Worm (Caenorhabditis elegans) whole organism, L1 larva: ENCODE measurements around the gene C24B9.3.

Source experiments
- C04F5.9 ChIP-seq: sonication (generic microtip); optimal IDR thresholded peaks from 2 replicates; lab custom pipeline; 2016; ENCODE audit warnings: missing genetic modification characterization, missing compliant biosample characterization
- Y116A8C.19 ChIP-seq: sonication (generic microtip); optimal IDR thresholded peaks from 2 replicates; lab custom pipeline; 2016; ENCODE audit warnings: missing compliant biosample characterization, missing genetic modification characterization, borderline replicate concordance
- alr-1 ChIP-seq: fragments of 200-800 bp; sonication (Bioruptor generic); optimal IDR thresholded peaks from 2 replicates; lab custom pipeline; 2018; ENCODE audit warnings: borderline replicate concordance, mild to moderate bottlenecking, missing genetic modification characterization, missing compliant biosample characterization
- ama-1 ChIP-seq: fragments of 150-350 bp; optimal IDR thresholded peaks from 2 replicates; lab custom pipeline; 2014
- ceh-82 ChIP-seq, 3 experiments: fragments of 150-350 bp in 1 of 3; sonication (generic microtip) in 2 of 3; optimal IDR thresholded peaks; 2 replicates each; lab custom pipeline; 2014 to 2017; ENCODE audit warnings: missing biosample characterization in 3 of 3, missing genetic modification characterization in 3 of 3
- ces-1 ChIP-seq: fragments of 150-350 bp; optimal IDR thresholded peaks from 2 replicates; lab custom pipeline; 2014; ENCODE audit warnings: missing biosample characterization, missing genetic modification reagents, missing genetic modification characterization
- dpl-1 ChIP-seq, 3 experiments: fragments of 150-350 bp in 2 of 3; sonication (generic microtip) in 1 of 3; optimal IDR thresholded peaks; 2 replicates each; lab custom pipeline; 2014 to 2017; ENCODE audit warnings: missing biosample characterization in 3 of 3, missing genetic modification characterization in 3 of 3, missing genetic modification reagents in 3 of 3
- dsc-1 ChIP-seq: sonication (generic microtip); optimal IDR thresholded peaks from 2 replicates; lab custom pipeline; 2016; ENCODE audit warnings: mild to moderate bottlenecking, missing genetic modification characterization, missing compliant biosample characterization
- efl-1 ChIP-seq, 4 experiments: fragments of 150-350 bp; optimal IDR thresholded peaks in 3 of 4; peaks in 1 of 4; 1 replicate in 1 of 4; 2 replicates in 3 of 4; lab custom pipeline; 2014; ENCODE audit warnings: missing biosample characterization in 2 of 4, missing genetic modification characterization in 2 of 4, missing genetic modification reagents in 2 of 4
- efl-3 ChIP-seq: fragments of 200-800 bp; sonication (Bioruptor generic); optimal IDR thresholded peaks from 2 replicates; lab custom pipeline; 2018; ENCODE audit warnings: mild to moderate bottlenecking, missing genetic modification characterization, missing compliant biosample characterization
- egl-27 ChIP-seq, 2 experiments: fragments of 150-350 bp in 1 of 2; sonication (generic microtip); optimal IDR thresholded peaks; 3 replicates each; lab custom pipeline; 2017 to 2018; ENCODE audit warnings: missing biosample characterization in 2 of 2, missing genetic modification characterization in 2 of 2, missing genetic modification reagents in 2 of 2
- elt-2 ChIP-seq: sonication (generic microtip); optimal IDR thresholded peaks from 2 replicates; lab custom pipeline; 2016; ENCODE audit warnings: missing genetic modification characterization, mild to moderate bottlenecking, inconsistent platforms, missing compliant biosample characterization, missing genetic modification reagents
- fkh-10 ChIP-seq: sonication (generic microtip); optimal IDR thresholded peaks from 2 replicates; lab custom pipeline; 2017; ENCODE audit warnings: missing biosample characterization, missing genetic modification reagents, missing genetic modification characterization
- fkh-4 ChIP-seq: sonication (generic microtip); optimal IDR thresholded peaks from 2 replicates; lab custom pipeline; 2016; ENCODE audit warnings: missing compliant biosample characterization, missing genetic modification characterization, borderline replicate concordance
- hlh-17 ChIP-seq: fragments of 200-800 bp; sonication (Bioruptor generic); optimal IDR thresholded peaks from 2 replicates; lab custom pipeline; 2018; ENCODE audit warnings: missing genetic modification characterization, mild to moderate bottlenecking, missing compliant biosample characterization, moderate library complexity, borderline replicate concordance
- hpl-2 ChIP-seq: fragments of 150-350 bp; optimal IDR thresholded peaks from 2 replicates; lab custom pipeline; 2014; ENCODE audit warnings: missing biosample characterization, missing genetic modification reagents, missing genetic modification characterization
- irx-1 ChIP-seq: sonication (generic microtip); optimal IDR thresholded peaks from 2 replicates; lab custom pipeline; 2016; ENCODE audit warnings: missing genetic modification characterization, missing compliant biosample characterization
- jun-1 ChIP-seq: fragments of 150-350 bp; optimal IDR thresholded peaks from 2 replicates; lab custom pipeline; 2014; ENCODE audit warnings: missing biosample characterization, missing genetic modification reagents, missing genetic modification characterization
- lin-13 ChIP-seq: fragments of 150-350 bp; optimal IDR thresholded peaks from 2 replicates; lab custom pipeline; 2014; ENCODE audit warnings: missing biosample characterization, missing genetic modification reagents, missing genetic modification characterization
- lin-14 ChIP-seq: fragments of 200-800 bp; sonication (Bioruptor generic); optimal IDR thresholded peaks from 2 replicates; lab custom pipeline; 2018; ENCODE audit warnings: mild to moderate bottlenecking, missing genetic modification characterization, moderate library complexity, missing compliant biosample characterization
- lin-15B ChIP-seq: fragments of 150-350 bp; sonication (generic microtip); optimal IDR thresholded peaks from 3 replicates; lab custom pipeline; 2014; ENCODE audit warnings: missing biosample characterization, missing genetic modification characterization
- lin-35 ChIP-seq, 2 experiments: fragments of 150-350 bp; optimal IDR thresholded peaks; 2 replicates each; lab custom pipeline; 2014; ENCODE audit warnings: missing biosample characterization in 2 of 2, missing genetic modification characterization in 2 of 2, missing genetic modification reagents in 2 of 2
- lin-39 ChIP-seq: fragments of 150-350 bp; optimal IDR thresholded peaks from 2 replicates; lab custom pipeline; 2014; ENCODE audit warnings: missing biosample characterization, missing genetic modification reagents, missing genetic modification characterization
- lir-3 ChIP-seq: sonication (generic microtip); optimal IDR thresholded peaks from 2 replicates; lab custom pipeline; 2016; ENCODE audit warnings: mild to moderate bottlenecking, missing genetic modification characterization, moderate library complexity, missing compliant biosample characterization; ENCODE audit not compliant: poor library complexity
- lsy-2 ChIP-seq, 2 experiments: fragments of 150-350 bp; optimal IDR thresholded peaks; 2 replicates each; lab custom pipeline; 2014; ENCODE audit warnings: missing biosample characterization in 2 of 2, missing genetic modification characterization in 2 of 2
- mab-9 ChIP-seq: fragments of 200-800 bp; sonication (Bioruptor generic); IDR thresholded peaks from 2 replicates; pipeline ENCODE4 v1.3.6; 2022; ENCODE audit warnings: missing genetic modification reagents, missing genetic modification characterization, missing compliant biosample characterization
- mdl-1 ChIP-seq, 2 experiments: fragments of 150-350 bp; optimal IDR thresholded peaks; 2 replicates each; lab custom pipeline; 2014 to 2017; ENCODE audit warnings: missing biosample characterization in 2 of 2, missing genetic modification characterization in 2 of 2, inconsistent platforms in 1 of 2
- mef-2 ChIP-seq: fragments of 150-350 bp; optimal IDR thresholded peaks from 2 replicates; lab custom pipeline; 2014; ENCODE audit warnings: missing biosample characterization, missing genetic modification characterization
- mep-1 ChIP-seq: fragments of 150-350 bp; optimal IDR thresholded peaks from 2 replicates; lab custom pipeline; 2014; ENCODE audit warnings: missing biosample characterization, missing genetic modification characterization
- nhr-20 ChIP-seq: sonication (generic microtip); optimal IDR thresholded peaks from 2 replicates; lab custom pipeline; 2016; ENCODE audit warnings: mild to moderate bottlenecking, missing genetic modification characterization, missing compliant biosample characterization
- nhr-237 ChIP-seq: fragments of 150-350 bp; optimal IDR thresholded peaks from 2 replicates; lab custom pipeline; 2014; ENCODE audit warnings: missing biosample characterization, missing genetic modification characterization
- nhr-47 ChIP-seq: sonication (generic microtip); optimal IDR thresholded peaks from 2 replicates; lab custom pipeline; 2016; ENCODE audit warnings: mild to moderate bottlenecking, missing genetic modification characterization, moderate library complexity, missing compliant biosample characterization
- nhr-71 ChIP-seq: sonication (generic microtip); optimal IDR thresholded peaks from 2 replicates; lab custom pipeline; 2016; ENCODE audit warnings: mild to moderate bottlenecking, missing genetic modification characterization, moderate library complexity, missing compliant biosample characterization
- nhr-76 ChIP-seq: sonication (generic microtip); optimal IDR thresholded peaks from 2 replicates; lab custom pipeline; 2017; ENCODE audit warnings: missing biosample characterization, missing genetic modification characterization
- nhr-84 ChIP-seq: sonication (generic microtip); optimal IDR thresholded peaks from 2 replicates; lab custom pipeline; 2017; ENCODE audit warnings: missing biosample characterization, missing genetic modification characterization
- nhr-85 ChIP-seq: sonication (generic microtip); peaks from one replicate; lab custom pipeline; 2016; ENCODE audit warnings: missing genetic modification characterization, inconsistent platforms, missing compliant biosample characterization
- pag-3 ChIP-seq: sonication (generic microtip); optimal IDR thresholded peaks from 2 replicates; lab custom pipeline; 2017; ENCODE audit warnings: missing genetic modification characterization, mild to moderate bottlenecking, missing compliant biosample characterization, antibody characterized with exemption, borderline replicate concordance; ENCODE audit not compliant: insufficient read depth
- pax-3 ChIP-seq: fragments of 200-800 bp; sonication (Bioruptor generic); optimal IDR thresholded peaks from 2 replicates; lab custom pipeline; 2018; ENCODE audit warnings: mild to moderate bottlenecking, missing genetic modification characterization, moderate library complexity, missing compliant biosample characterization
- pqm-1 ChIP-seq: sonication (generic microtip); optimal IDR thresholded peaks from 3 replicates; lab custom pipeline; 2017; ENCODE audit warnings: missing biosample characterization, missing genetic modification characterization
- snpc-4 ChIP-seq: fragments of 150-350 bp; optimal IDR thresholded peaks from 2 replicates; lab custom pipeline; 2014; ENCODE audit warnings: missing biosample characterization, missing genetic modification characterization
- snu-23 ChIP-seq: sonication (generic microtip); optimal IDR thresholded peaks from 2 replicates; lab custom pipeline; 2016; ENCODE audit warnings: missing genetic modification characterization, missing compliant biosample characterization
- sptf-1 ChIP-seq: fragments of 150-350 bp; optimal IDR thresholded peaks from 2 replicates; lab custom pipeline; 2014; ENCODE audit warnings: missing biosample characterization, missing genetic modification characterization
- sup-37 ChIP-seq: fragments of 200-800 bp; sonication (Bioruptor generic); optimal IDR thresholded peaks from 2 replicates; lab custom pipeline; 2018; ENCODE audit warnings: mild to moderate bottlenecking, missing genetic modification characterization, missing compliant biosample characterization
- tbx-2 ChIP-seq: sonication (generic microtip); optimal IDR thresholded peaks from 2 replicates; lab custom pipeline; 2016; ENCODE audit warnings: missing genetic modification characterization, missing compliant biosample characterization
- tlp-1 ChIP-seq: fragments of 150-350 bp; optimal IDR thresholded peaks from 2 replicates; lab custom pipeline; 2014; ENCODE audit warnings: missing biosample characterization, missing genetic modification characterization
- vab-15 ChIP-seq: sonication (generic microtip); optimal IDR thresholded peaks from 2 replicates; lab custom pipeline; 2017; ENCODE audit warnings: missing genotype, mild to moderate bottlenecking, missing genetic modification characterization, missing compliant biosample characterization
- xbp-1 ChIP-seq: sonication (generic microtip); optimal IDR thresholded peaks from 2 replicates; lab custom pipeline; 2016; ENCODE audit warnings: missing genetic modification characterization, missing compliant biosample characterization
- zag-1 ChIP-seq: fragments of 150-350 bp; optimal IDR thresholded peaks from 2 replicates; lab custom pipeline; 2014; ENCODE audit warnings: missing biosample characterization, missing genetic modification characterization

Gene C24B9.3

ce11 chrV:2673807-2674206 lies 37.6 kb downstream of the C24B9.3 start (continued):
- peak in 1 of 2 experiments; percentile 12 for TF ChIP-seq mdl-1 (tag; optimal IDR thresholded peaks at IDR 0.05; lab: Kevin White, UChicago)
- no peak for TF ChIP-seq nhr-76 (tag; lab: Kevin White, UChicago)
- no peak for TF ChIP-seq efl-3 (GFP tag; lab: Kevin White, UChicago)
- no peak for TF ChIP-seq ces-1 (GFP tag; lab: Kevin White, UChicago)
- TF ChIP-seq elt-2, result no peak
- TF ChIP-seq C04F5.9 (tag; lab: Kevin White, UChicago), result no peak
- TF ChIP-seq hlh-17 (GFP tag; lab: Kevin White, UChicago), result no peak
- TF ChIP-seq lir-3 (tag; lab: Kevin White, UChicago), result no peak
- TF ChIP-seq pax-3 (tag; lab: Kevin White, UChicago), result no peak
- TF ChIP-seq mef-2 (tag; lab: Kevin White, UChicago), result no peak
- TF ChIP-seq alr-1 (tag; lab: Kevin White, UChicago), result no peak
- TF ChIP-seq sup-37, result no peak
- no peak for TF ChIP-seq sptf-1
- no peak for TF ChIP-seq lin-39 (tag; lab: Kevin White, UChicago)
- TF ChIP-seq xbp-1 (tag; lab: Kevin White, UChicago), result peak; percentile 15
- no peak for TF ChIP-seq nhr-84 (tag; lab: Kevin White, UChicago)
- no peak for TF ChIP-seq hpl-2 (GFP tag; lab: Kevin White, UChicago)
- peak; percentile 59 for TF ChIP-seq nhr-20
- peak; percentile 10 for TF ChIP-seq mep-1
- TF ChIP-seq egl-27 (tag; optimal IDR thresholded peaks at IDR 0.05; lab: Kevin White, UChicago), result no peak
- peak; percentile 53 for TF ChIP-seq snu-23 (GFP tag; lab: Kevin White, UChicago)
- TF ChIP-seq nhr-237, result no peak
- TF ChIP-seq dsc-1 (tag; lab: Kevin White, UChicago), result peak; percentile 25
- TF ChIP-seq nhr-85 (tag; lab: Kevin White, UChicago), result peak; percentile 36
- no peak for TF ChIP-seq ama-1 (lab: Kevin White, UChicago)
- TF ChIP-seq lin-35 (GFP tag; optimal IDR thresholded peaks at IDR 0.05; lab: Kevin White, UChicago), result peak; percentile 32 to 61
- peak; percentile 41 for TF ChIP-seq lin-14 (GFP tag; lab: Kevin White, UChicago)
- TF ChIP-seq lin-13 (GFP tag; lab: Kevin White, UChicago), result no peak
- no peak for TF ChIP-seq mab-9
- TF ChIP-seq tbx-2, result peak; percentile 14
- peak; percentile 4 for TF ChIP-seq fkh-10 (GFP tag; lab: Kevin White, UChicago)
- TF ChIP-seq tlp-1 (tag; lab: Kevin White, UChicago), result no peak
- TF ChIP-seq lin-15B (tag; lab: Kevin White, UChicago), result no peak
- TF ChIP-seq nhr-47 (tag; lab: Kevin White, UChicago), result peak; percentile 59
- TF ChIP-seq snpc-4 (tag; lab: Kevin White, UChicago), result no peak
- no peak for TF ChIP-seq pag-3
- TF ChIP-seq irx-1 (tag; lab: Kevin White, UChicago), result peak; percentile 2
- TF ChIP-seq zag-1 (tag; lab: Kevin White, UChicago), result no peak
- TF ChIP-seq dpl-1 (GFP tag; optimal IDR thresholded peaks at IDR 0.05; lab: Kevin White, UChicago), result peak; percentile 25 to 40 (median 25)
- TF ChIP-seq pqm-1 (tag; lab: Kevin White, UChicago), result no peak
- peak in 2 of 3 experiments; percentile 31 to 37 for TF ChIP-seq ceh-82 (tag; optimal IDR thresholded peaks at IDR 0.05; lab: Kevin White, UChicago)
- peak; percentile 30 to 59 for TF ChIP-seq lsy-2 (tag; optimal IDR thresholded peaks at IDR 0.05; lab: Kevin White, UChicago)
- peak; percentile 31 to 34 for TF ChIP-seq efl-1 (optimal IDR thresholded peaks at IDR 0.05; lab: Kevin White, UChicago)
- TF ChIP-seq efl-1 (GFP tag; optimal IDR thresholded peaks at IDR 0.05 in 1 of 2; lab: Kevin White, UChicago), result peak; percentile 33 to 95
- no peak for TF ChIP-seq fkh-4 (tag; lab: Kevin White, UChicago)
- TF ChIP-seq Y116A8C.19 (tag; lab: Kevin White, UChicago), result no peak
- peak; percentile 29 for TF ChIP-seq jun-1 (tag; lab: Kevin White, UChicago)
- TF ChIP-seq nhr-71 (tag; lab: Kevin White, UChicago), result peak; percentile 47
- no peak for TF ChIP-seq vab-15 (tag; lab: Kevin White, UChicago)
